Worm (Caenorhabditis elegans): ENCODE data around the gene T12G3.6.

The T12G3.6 gene

ce11 chrIV:12068590-12068989 lies 37.5 kb upstream of the T12G3.6 start, which contains the start of gene bath-37:
TSS of gene bath-37 (plus strand) at chrIV:12068890.
- TF ChIP-seq elt-3 (tag; optimal IDR thresholded peaks at IDR 0.05) (no peak), mab-5 (tag; optimal IDR thresholded peaks at IDR 0.05) (no peak), sptf-1 (tag; optimal IDR thresholded peaks at IDR 0.05) (no peak), sem-2 (GFP tag; optimal IDR thresholded peaks at IDR 0.05) (no peak), mls-2 (tag; optimal IDR thresholded peaks at IDR 0.05) (no peak), unc-39 (tag; optimal IDR thresholded peaks at IDR 0.05) (no peak), lin-13 (tag; optimal IDR thresholded peaks at IDR 0.05) (no peak), ces-1 (GFP tag; optimal IDR thresholded peaks at IDR 0.05) (no peak), hlh-1 (tag; optimal IDR thresholded peaks at IDR 0.05) (no peak), ceh-39 (tag; optimal IDR thresholded peaks at IDR 0.05) (no peak), ztf-11 (tag; optimal IDR thresholded peaks at IDR 0.05) (no peak), mep-1 (tag; optimal IDR thresholded peaks at IDR 0.05) (no peak), tbx-8 (GFP tag; optimal IDR thresholded peaks at IDR 0.05) (no peak)

ce11 chrIV:12061229-12061628 lies 30.2 kb upstream of the T12G3.6 start, which contains the start of gene K08E4.8:
TSS of gene K08E4.8 (minus strand) at chrIV:12061329.
- TF ChIP-seq elt-3 (tag; optimal IDR thresholded peaks at IDR 0.05) (no peak), tbx-8 (GFP tag; optimal IDR thresholded peaks at IDR 0.05) (no peak), elt-1 (tag; optimal IDR thresholded peaks at IDR 0.05; ENCODE audit: borderline replicate concordance, insufficient read depth) (no peak), nhr-237 (tag; optimal IDR thresholded peaks at IDR 0.05) (no peak), ces-1 (GFP tag; optimal IDR thresholded peaks at IDR 0.05) (no peak), ceh-83 (GFP tag; optimal IDR thresholded peaks at IDR 0.05) (no peak), zip-8 (tag; optimal IDR thresholded peaks at IDR 0.05) (no peak), lin-32 (GFP tag; optimal IDR thresholded peaks at IDR 0.05) (no peak), ztf-11 (tag; optimal IDR thresholded peaks at IDR 0.05) (no peak), ham-2 (GFP tag; optimal IDR thresholded peaks at IDR 0.05) (no peak), lsy-2 (tag; optimal IDR thresholded peaks at IDR 0.05) (no peak), drap-1 (GFP tag; optimal IDR thresholded peaks at IDR 0.05) (no peak), nhr-76 (tag; optimal IDR thresholded peaks at IDR 0.05) (no peak), unc-120 (tag; optimal IDR thresholded peaks at IDR 0.05; ENCODE audit: poor library complexity, severe bottlenecking) (no peak), M03D4.4 (tag; optimal IDR thresholded peaks at IDR 0.05) (no peak), mep-1 (tag; optimal IDR thresholded peaks at IDR 0.05) (no peak), sem-2 (GFP tag; optimal IDR thresholded peaks at IDR 0.05) (no peak), mls-2 (tag; optimal IDR thresholded peaks at IDR 0.05) (no peak)

- TF ChIP-seq snpc-4 (tag; optimal IDR thresholded peaks at IDR 0.05) (no peak), nhr-12 (tag; optimal IDR thresholded peaks at IDR 0.05) (no peak), unc-120 (tag; optimal IDR thresholded peaks at IDR 0.05; ENCODE audit: poor library complexity, severe bottlenecking) (peak; percentile 18), mab-5 (tag; optimal IDR thresholded peaks at IDR 0.05) (no peak), ces-1 (GFP tag; optimal IDR thresholded peaks at IDR 0.05) (no peak), ceh-83 (GFP tag; optimal IDR thresholded peaks at IDR 0.05) (no peak), elt-3 (tag; optimal IDR thresholded peaks at IDR 0.05) (no peak), hlh-1 (tag; optimal IDR thresholded peaks at IDR 0.05) (peak; percentile 30), cnd-1 (tag; optimal IDR thresholded peaks at IDR 0.05) (no peak), unc-39 (tag; optimal IDR thresholded peaks at IDR 0.05) (no peak), lin-13 (tag; optimal IDR thresholded peaks at IDR 0.05) (no peak), ceh-39 (tag; optimal IDR thresholded peaks at IDR 0.05) (no peak), drap-1 (GFP tag; optimal IDR thresholded peaks at IDR 0.05) (no peak), nhr-237 (tag; optimal IDR thresholded peaks at IDR 0.05) (no peak), sem-2 (GFP tag; optimal IDR thresholded peaks at IDR 0.05) (no peak), nhr-28 (tag; optimal IDR thresholded peaks at IDR 0.05) (no peak), elt-1 (tag; optimal IDR thresholded peaks at IDR 0.05; ENCODE audit: borderline replicate concordance, insufficient read depth) (no peak), pha-4 (tag; optimal IDR thresholded peaks at IDR 0.05) (no peak), unc-62 (GFP tag; optimal IDR thresholded peaks at IDR 0.05) (peak; percentile 77), mls-2 (tag; optimal IDR thresholded peaks at IDR 0.05) (no peak)
These were observed 26.4 kb upstream of the T12G3.6 start, which contains the start of gene K08E4.3 for ce11 chrIV:12057508-12057907. TSS of gene K08E4.3 (plus strand) at chrIV:12057742.

- no peak for TF ChIP-seq unc-39 (tag; optimal IDR thresholded peaks at IDR 0.05)
- TF ChIP-seq mep-1 (tag; optimal IDR thresholded peaks at IDR 0.05), result no peak
- TF ChIP-seq hlh-1 (tag; optimal IDR thresholded peaks at IDR 0.05), result no peak
- no peak for TF ChIP-seq mls-2 (tag; optimal IDR thresholded peaks at IDR 0.05)
- TF ChIP-seq tbx-8 (GFP tag; optimal IDR thresholded peaks at IDR 0.05), result no peak
- TF ChIP-seq ceh-83 (GFP tag; optimal IDR thresholded peaks at IDR 0.05), result no peak
- no peak for TF ChIP-seq zip-8 (tag; optimal IDR thresholded peaks at IDR 0.05)
- no peak for TF ChIP-seq flh-1 (GFP tag; optimal IDR thresholded peaks at IDR 0.05)
- TF ChIP-seq ham-2 (GFP tag; optimal IDR thresholded peaks at IDR 0.05), result no peak
These were observed 25.5 kb upstream of the T12G3.6 start, which contains the start of gene K08E4.2 for ce11 chrIV:12056603-12057002. TSS of gene K08E4.2 (minus strand) at chrIV:12056656.

Data from whole organism, mixed stage, embryonic.